Worm (Caenorhabditis elegans): ENCODE measurements around the gene gldi-8.

DNA sequence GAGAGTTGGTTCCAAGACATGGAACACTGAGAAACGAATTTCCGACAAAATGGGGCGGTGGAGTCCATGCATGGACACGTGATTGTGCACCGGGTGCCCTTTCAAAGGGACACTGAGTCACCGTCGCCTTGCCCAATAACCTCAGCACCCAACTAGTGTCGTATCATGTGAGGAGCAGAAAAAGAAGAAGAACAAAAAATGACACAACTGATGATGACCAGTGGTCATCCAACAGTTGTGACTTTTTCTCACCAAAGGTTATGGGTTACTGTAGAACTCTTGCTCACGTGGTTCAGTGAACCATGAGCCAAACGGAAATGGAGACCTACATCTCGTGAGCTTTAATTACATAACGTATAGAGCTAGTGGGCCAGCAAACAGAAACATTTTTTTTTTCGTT, 33.7 kb downstream of the gldi-8 start:
- TF ChIP-seq lin-15B (tag; optimal IDR thresholded peaks at IDR 0.05), result no peak
- no peak for TF ChIP-seq aly-2 (tag; optimal IDR thresholded peaks at IDR 0.05)
- TF ChIP-seq nhr-11 (tag; optimal IDR thresholded peaks at IDR 0.05), result no peak
- no peak for TF ChIP-seq nhr-77 (tag; optimal IDR thresholded peaks at IDR 0.05)
- no peak for TF ChIP-seq zag-1 (tag; optimal IDR thresholded peaks at IDR 0.05)
- TF ChIP-seq ceh-9 (tag; optimal IDR thresholded peaks at IDR 0.05), result no peak
- no peak for TF ChIP-seq nhr-237 (tag; optimal IDR thresholded peaks at IDR 0.05)
- no peak for TF ChIP-seq nhr-25 (tag; optimal IDR thresholded peaks at IDR 0.05)

Measured in whole organism, L3 larva.